Worm (Caenorhabditis elegans): Measurements from ENCODE around the gene K02E7.12.
"Not testable (repeated sequence)": the region's sequence is repeated elsewhere in the genome, so short reads cannot be mapped to it uniquely, and the experiment has no call there.

- TF ChIP-seq egl-27 (tag; optimal IDR thresholded peaks at IDR 0.05); nhr-6 (tag; optimal IDR thresholded peaks at IDR 0.05); nhr-237 (tag; optimal IDR thresholded peaks at IDR 0.05); ama-1 (optimal IDR thresholded peaks at IDR 0.05): not testable (repeated sequence)
Measured at ce11 chrII:1054724-1055123, 16.3 kb upstream of the K02E7.12 start, which contains the start of gene K02E7.7.

Data from whole organism, L2 larva.